Worm (Caenorhabditis elegans) whole organism, L1 larva: Measurements from ENCODE around the gene M7.12.

ENCODE experiments used
- C16A3.4 ChIP-seq: fragments of 150-350 bp; optimal IDR thresholded peaks from 2 replicates; lab custom pipeline; 2014; ENCODE audit warnings: missing biosample characterization, missing genetic modification characterization
- F16B12.6 ChIP-seq: fragments of 150-350 bp; optimal IDR thresholded peaks from 2 replicates; lab custom pipeline; 2014; ENCODE audit warnings: missing biosample characterization, missing genetic modification characterization
- Y116A8C.19 ChIP-seq: sonication (generic microtip); optimal IDR thresholded peaks from 2 replicates; lab custom pipeline; 2016; ENCODE audit warnings: missing compliant biosample characterization, missing genetic modification characterization, borderline replicate concordance
- ama-1 ChIP-seq: fragments of 150-350 bp; optimal IDR thresholded peaks from 2 replicates; lab custom pipeline; 2014
- blmp-1 ChIP-seq: fragments of 150-350 bp; optimal IDR thresholded peaks from 2 replicates; lab custom pipeline; 2014; ENCODE audit warnings: missing biosample characterization, missing genetic modification characterization
- ceh-82 ChIP-seq, 3 experiments: fragments of 150-350 bp in 1 of 3; sonication (generic microtip) in 2 of 3; optimal IDR thresholded peaks; 2 replicates each; lab custom pipeline; 2014 to 2017; ENCODE audit warnings: missing biosample characterization in 3 of 3, missing genetic modification characterization in 3 of 3
- ceh-90 ChIP-seq: sonication (generic microtip); optimal IDR thresholded peaks from 2 replicates; lab custom pipeline; 2016; ENCODE audit warnings: missing genetic modification characterization, missing compliant biosample characterization
- dsc-1 ChIP-seq: sonication (generic microtip); optimal IDR thresholded peaks from 2 replicates; lab custom pipeline; 2016; ENCODE audit warnings: mild to moderate bottlenecking, missing genetic modification characterization, missing compliant biosample characterization
- efl-1 ChIP-seq, 4 experiments: fragments of 150-350 bp; optimal IDR thresholded peaks in 3 of 4; peaks in 1 of 4; 1 replicate in 1 of 4; 2 replicates in 3 of 4; lab custom pipeline; 2014; ENCODE audit warnings: missing biosample characterization in 2 of 4, missing genetic modification characterization in 2 of 4, missing genetic modification reagents in 2 of 4
- efl-3 ChIP-seq: fragments of 200-800 bp; sonication (Bioruptor generic); optimal IDR thresholded peaks from 2 replicates; lab custom pipeline; 2018; ENCODE audit warnings: mild to moderate bottlenecking, missing genetic modification characterization, missing compliant biosample characterization
- egl-13 ChIP-seq: sonication (generic microtip); optimal IDR thresholded peaks from 2 replicates; lab custom pipeline; 2016; ENCODE audit warnings: missing genotype, missing genetic modification reagents, missing genetic modification characterization, missing compliant biosample characterization
- elt-2 ChIP-seq: sonication (generic microtip); optimal IDR thresholded peaks from 2 replicates; lab custom pipeline; 2016; ENCODE audit warnings: missing genetic modification characterization, mild to moderate bottlenecking, inconsistent platforms, missing compliant biosample characterization, missing genetic modification reagents
- elt-3 ChIP-seq, 6 experiments: fragments of 150-350 bp in 1 of 6; sonication (generic microtip); optimal IDR thresholded peaks; 2 replicates each; lab custom pipeline; 2017 to 2018; ENCODE audit warnings: missing biosample characterization in 6 of 6, missing genetic modification characterization in 6 of 6, inconsistent platforms in 1 of 6
- ets-5 ChIP-seq: fragments of 200-800 bp; sonication (Bioruptor generic); IDR thresholded peaks from 2 replicates; pipeline ENCODE4 v1.3.6; 2022; ENCODE audit warnings: missing genetic modification characterization, missing compliant biosample characterization
- fkh-4 ChIP-seq: sonication (generic microtip); optimal IDR thresholded peaks from 2 replicates; lab custom pipeline; 2016; ENCODE audit warnings: missing compliant biosample characterization, missing genetic modification characterization, borderline replicate concordance
- fos-1 ChIP-seq: fragments of 150-350 bp; optimal IDR thresholded peaks from 2 replicates; lab custom pipeline; 2014; ENCODE audit warnings: missing biosample characterization, missing genetic modification characterization
- hpl-2 ChIP-seq: fragments of 150-350 bp; optimal IDR thresholded peaks from 2 replicates; lab custom pipeline; 2014; ENCODE audit warnings: missing biosample characterization, missing genetic modification reagents, missing genetic modification characterization
- irx-1 ChIP-seq: sonication (generic microtip); optimal IDR thresholded peaks from 2 replicates; lab custom pipeline; 2016; ENCODE audit warnings: missing genetic modification characterization, missing compliant biosample characterization
- isw-1 ChIP-seq: fragments of 200-800 bp; sonication (Bioruptor generic); IDR thresholded peaks from 2 replicates; pipeline ENCODE4 v1.3.6; 2022; ENCODE audit warnings: missing genetic modification characterization, missing compliant biosample characterization
- lin-14 ChIP-seq: fragments of 200-800 bp; sonication (Bioruptor generic); optimal IDR thresholded peaks from 2 replicates; lab custom pipeline; 2018; ENCODE audit warnings: mild to moderate bottlenecking, missing genetic modification characterization, moderate library complexity, missing compliant biosample characterization
- lin-15B ChIP-seq: fragments of 150-350 bp; sonication (generic microtip); optimal IDR thresholded peaks from 3 replicates; lab custom pipeline; 2014; ENCODE audit warnings: missing biosample characterization, missing genetic modification characterization
- lin-39 ChIP-seq: fragments of 150-350 bp; optimal IDR thresholded peaks from 2 replicates; lab custom pipeline; 2014; ENCODE audit warnings: missing biosample characterization, missing genetic modification reagents, missing genetic modification characterization
- lir-3 ChIP-seq: sonication (generic microtip); optimal IDR thresholded peaks from 2 replicates; lab custom pipeline; 2016; ENCODE audit warnings: mild to moderate bottlenecking, missing genetic modification characterization, moderate library complexity, missing compliant biosample characterization; ENCODE audit not compliant: poor library complexity
- lsy-2 ChIP-seq, 2 experiments: fragments of 150-350 bp; optimal IDR thresholded peaks; 2 replicates each; lab custom pipeline; 2014; ENCODE audit warnings: missing biosample characterization in 2 of 2, missing genetic modification characterization in 2 of 2
- mab-9 ChIP-seq: fragments of 200-800 bp; sonication (Bioruptor generic); IDR thresholded peaks from 2 replicates; pipeline ENCODE4 v1.3.6; 2022; ENCODE audit warnings: missing genetic modification reagents, missing genetic modification characterization, missing compliant biosample characterization
- mdl-1 ChIP-seq, 2 experiments: fragments of 150-350 bp; optimal IDR thresholded peaks; 2 replicates each; lab custom pipeline; 2014 to 2017; ENCODE audit warnings: missing biosample characterization in 2 of 2, missing genetic modification characterization in 2 of 2, inconsistent platforms in 1 of 2
- mep-1 ChIP-seq: fragments of 150-350 bp; optimal IDR thresholded peaks from 2 replicates; lab custom pipeline; 2014; ENCODE audit warnings: missing biosample characterization, missing genetic modification characterization
- nhr-11 ChIP-seq: fragments of 150-350 bp; optimal IDR thresholded peaks from 2 replicates; lab custom pipeline; 2014; ENCODE audit warnings: missing biosample characterization, missing genetic modification characterization
- nhr-19 ChIP-seq: fragments of 200-800 bp; sonication (Bioruptor generic); conservative IDR thresholded peaks from 2 replicates; pipeline ENCODE4 v1.3.6; 2022; ENCODE audit warnings: missing genetic modification characterization, missing compliant biosample characterization
- nhr-20 ChIP-seq: sonication (generic microtip); optimal IDR thresholded peaks from 2 replicates; lab custom pipeline; 2016; ENCODE audit warnings: mild to moderate bottlenecking, missing genetic modification characterization, missing compliant biosample characterization
- nhr-237 ChIP-seq: fragments of 150-350 bp; optimal IDR thresholded peaks from 2 replicates; lab custom pipeline; 2014; ENCODE audit warnings: missing biosample characterization, missing genetic modification characterization
- nhr-47 ChIP-seq: sonication (generic microtip); optimal IDR thresholded peaks from 2 replicates; lab custom pipeline; 2016; ENCODE audit warnings: mild to moderate bottlenecking, missing genetic modification characterization, moderate library complexity, missing compliant biosample characterization
- nhr-71 ChIP-seq: sonication (generic microtip); optimal IDR thresholded peaks from 2 replicates; lab custom pipeline; 2016; ENCODE audit warnings: mild to moderate bottlenecking, missing genetic modification characterization, moderate library complexity, missing compliant biosample characterization
- pag-3 ChIP-seq: sonication (generic microtip); optimal IDR thresholded peaks from 2 replicates; lab custom pipeline; 2017; ENCODE audit warnings: missing genetic modification characterization, mild to moderate bottlenecking, missing compliant biosample characterization, antibody characterized with exemption, borderline replicate concordance; ENCODE audit not compliant: insufficient read depth
- pax-3 ChIP-seq: fragments of 200-800 bp; sonication (Bioruptor generic); optimal IDR thresholded peaks from 2 replicates; lab custom pipeline; 2018; ENCODE audit warnings: mild to moderate bottlenecking, missing genetic modification characterization, moderate library complexity, missing compliant biosample characterization
- rnt-1 ChIP-seq: sonication (generic microtip); optimal IDR thresholded peaks from 2 replicates; lab custom pipeline; 2016; ENCODE audit warnings: mild to moderate bottlenecking, missing genetic modification characterization, moderate library complexity, missing compliant biosample characterization
- skn-1 ChIP-seq: fragments of 150-350 bp; optimal IDR thresholded peaks from 2 replicates; lab custom pipeline; 2014; ENCODE audit warnings: missing biosample characterization, missing genetic modification characterization
- snpc-4 ChIP-seq: fragments of 150-350 bp; optimal IDR thresholded peaks from 2 replicates; lab custom pipeline; 2014; ENCODE audit warnings: missing biosample characterization, missing genetic modification characterization
- snu-23 ChIP-seq: sonication (generic microtip); optimal IDR thresholded peaks from 2 replicates; lab custom pipeline; 2016; ENCODE audit warnings: missing genetic modification characterization, missing compliant biosample characterization
- sox-4 ChIP-seq: sonication (generic microtip); optimal IDR thresholded peaks from 2 replicates; lab custom pipeline; 2016; ENCODE audit warnings: missing genetic modification characterization, missing compliant biosample characterization
- sptf-1 ChIP-seq: fragments of 150-350 bp; optimal IDR thresholded peaks from 2 replicates; lab custom pipeline; 2014; ENCODE audit warnings: missing biosample characterization, missing genetic modification characterization
- tlp-1 ChIP-seq: fragments of 150-350 bp; optimal IDR thresholded peaks from 2 replicates; lab custom pipeline; 2014; ENCODE audit warnings: missing biosample characterization, missing genetic modification characterization
- unc-130 ChIP-seq: fragments of 150-350 bp; optimal IDR thresholded peaks from 2 replicates; lab custom pipeline; 2017; ENCODE audit warnings: missing biosample characterization, missing genetic modification characterization, inconsistent platforms
- unc-86 ChIP-seq: sonication (generic microtip); optimal IDR thresholded peaks from 2 replicates; lab custom pipeline; 2016; ENCODE audit warnings: missing genetic modification characterization, missing compliant biosample characterization
- xbp-1 ChIP-seq: sonication (generic microtip); optimal IDR thresholded peaks from 2 replicates; lab custom pipeline; 2016; ENCODE audit warnings: missing genetic modification characterization, missing compliant biosample characterization
- zag-1 ChIP-seq: fragments of 150-350 bp; optimal IDR thresholded peaks from 2 replicates; lab custom pipeline; 2014; ENCODE audit warnings: missing biosample characterization, missing genetic modification characterization
- ztf-4 ChIP-seq: fragments of 150-350 bp; optimal IDR thresholded peaks from 2 replicates; lab custom pipeline; 2014; ENCODE audit warnings: missing biosample characterization, missing genetic modification characterization

The M7.12 gene

ce11 chrIV:11068314-11068713, 29.5 kb downstream of the M7.12 start (continued):
- peak; percentile 96 for TF ChIP-seq nhr-71 (tag; lab: Kevin White, UChicago)
- TF ChIP-seq ceh-82 (tag; optimal IDR thresholded peaks at IDR 0.05; lab: Kevin White, UChicago), result no peak
- TF ChIP-seq lsy-2 (tag; optimal IDR thresholded peaks at IDR 0.05; lab: Kevin White, UChicago), result peak; percentile 78 to 87
- TF ChIP-seq unc-130, result peak; percentile 42
- peak; percentile 53 for TF ChIP-seq nhr-47 (tag; lab: Kevin White, UChicago)
- TF ChIP-seq pax-3, result no peak

ce11 chrIV:11067003-11067402, 30.8 kb downstream of the M7.12 start, which contains the start of gene ttr-17:
ttr-17 (minus strand) TSS chrIV:11067026.
- no peak for TF ChIP-seq fkh-4 (tag; lab: Kevin White, UChicago)
- no peak for TF ChIP-seq hpl-2 (GFP tag; lab: Kevin White, UChicago)
- TF ChIP-seq rnt-1 (tag; lab: Kevin White, UChicago), result peak; percentile 55
- TF ChIP-seq mab-9 (GFP tag; lab: Robert Waterston, UW), result no peak
- TF ChIP-seq pag-3 (tag; lab: Kevin White, UChicago), result no peak
- TF ChIP-seq lsy-2 (tag; optimal IDR thresholded peaks at IDR 0.05; lab: Kevin White, UChicago), result peak; percentile 12 to 45
- TF ChIP-seq sox-4 (tag; lab: Kevin White, UChicago), result no peak
- TF ChIP-seq nhr-19, result peak; percentile 36
- TF ChIP-seq nhr-71 (tag; lab: Kevin White, UChicago), result peak; percentile 58
- no peak for TF ChIP-seq F16B12.6 (tag; lab: Kevin White, UChicago)
- TF ChIP-seq snu-23 (GFP tag; lab: Kevin White, UChicago), result peak; percentile 17
- TF ChIP-seq lin-14, result peak; percentile 53
- no peak for TF ChIP-seq elt-3 (tag; optimal IDR thresholded peaks at IDR 0.05; lab: Kevin White, UChicago)
- no peak for TF ChIP-seq ztf-4 (tag; lab: Kevin White, UChicago)
- TF ChIP-seq lin-39 (tag; lab: Kevin White, UChicago), result peak; percentile 50
- no peak for TF ChIP-seq tlp-1 (tag; lab: Kevin White, UChicago)
- TF ChIP-seq zag-1 (tag; lab: Kevin White, UChicago), result no peak
- no peak for TF ChIP-seq egl-13
- TF ChIP-seq, all 84 proteins: peak for 7

- TF ChIP-seq F16B12.6 (tag; lab: Kevin White, UChicago) (no peak), efl-3 (GFP tag; lab: Kevin White, UChicago) (no peak), lin-15B (tag; lab: Kevin White, UChicago) (no peak), fos-1 (no peak), nhr-11 (tag; lab: Kevin White, UChicago) (no peak), xbp-1 (tag; lab: Kevin White, UChicago) (peak; percentile 23), skn-1 (no peak), dsc-1 (tag; lab: Kevin White, UChicago) (no peak), mep-1 (tag; lab: Kevin White, UChicago) (no peak), Y116A8C.19 (tag; lab: Kevin White, UChicago) (no peak), mdl-1 (tag; optimal IDR thresholded peaks at IDR 0.05; lab: Kevin White, UChicago) (peak in 1 of 2 experiments; percentile 0), nhr-19 (peak; percentile 51), egl-13 (no peak), rnt-1 (tag; lab: Kevin White, UChicago) (peak; percentile 85), snu-23 (GFP tag; lab: Kevin White, UChicago) (peak; percentile 50), pax-3 (no peak), ama-1 (lab: Kevin White, UChicago) (peak; percentile 87), efl-1 (optimal IDR thresholded peaks at IDR 0.05; lab: Kevin White, UChicago) (peak in 1 of 2 experiments; percentile 10), efl-1 (GFP tag; optimal IDR thresholded peaks at IDR 0.05 in 1 of 2; lab: Kevin White, UChicago) (no peak), elt-2 (tag; lab: Kevin White, UChicago) (no peak), hpl-2 (GFP tag; lab: Kevin White, UChicago) (no peak), fkh-4 (tag; lab: Kevin White, UChicago) (no peak), unc-86 (no peak), C16A3.4 (tag; lab: Kevin White, UChicago) (no peak), snpc-4 (tag; lab: Kevin White, UChicago) (no peak), ceh-90 (tag; lab: Kevin White, UChicago) (no peak), ztf-4 (tag; lab: Kevin White, UChicago) (peak; percentile 21), nhr-237 (tag; lab: Kevin White, UChicago) (no peak), nhr-20 (tag; lab: Kevin White, UChicago) (peak; percentile 11), isw-1 (GFP tag; lab: Robert Waterston, UW) (no peak), ets-5 (no peak), blmp-1 (tag; lab: Kevin White, UChicago) (no peak), sptf-1 (no peak), lir-3 (tag; lab: Kevin White, UChicago) (no peak), lin-14 (peak; percentile 63), irx-1 (no peak), nhr-71 (tag; lab: Kevin White, UChicago) (peak; percentile 80)
Measured at ce11 chrIV:11063962-11064361, 33.8 kb downstream of the M7.12 start, which contains the start of gene ttr-16. ttr-16 (minus strand) TSS chrIV:11064137.
